Worm (Caenorhabditis elegans): Measurements from ENCODE around the gene F56F10.1.
A peak's percentile ranks its signal among the peaks of the same experiment; 100 is the strongest.

F56F10.1 gene

ce11 chrX:825924-826323, 46.5 kb upstream of the F56F10.1 start (continued):
- TF ChIP-seq pha-4 (GFP tag; IDR thresholded peaks at IDR 0.05) (no peak), pha-4 (tag; optimal IDR thresholded peaks at IDR 0.05) (no peak), mdl-1 (tag; optimal IDR thresholded peaks at IDR 0.05) (peak in 1 of 2 experiments; percentile 31), ztf-7 (tag; optimal IDR thresholded peaks at IDR 0.05) (no peak), nhr-10 (tag; optimal IDR thresholded peaks at IDR 0.05) (no peak), fos-1 (tag; optimal IDR thresholded peaks at IDR 0.05) (no peak), sdz-12 (GFP tag; optimal IDR thresholded peaks at IDR 0.05) (no peak)

DNA sequence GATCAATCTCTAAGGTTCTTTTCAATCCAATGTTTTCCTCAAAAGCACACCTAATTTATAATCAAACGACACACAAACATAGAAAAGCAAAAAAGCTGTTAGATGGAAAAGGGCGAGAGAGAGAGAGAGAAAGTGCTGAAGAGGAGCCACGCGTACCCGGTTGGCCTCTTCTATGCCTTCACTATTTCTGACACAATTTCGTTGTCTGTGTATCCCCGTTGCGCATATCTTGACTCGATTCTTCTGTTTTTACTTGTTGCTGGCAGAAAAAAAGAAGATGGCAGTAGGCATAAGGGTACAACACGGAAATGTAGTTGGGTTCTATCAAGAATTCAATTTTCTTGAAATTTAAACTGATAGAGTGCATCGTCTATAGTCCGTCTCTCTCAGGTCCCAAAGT, 44.9 kb upstream of the F56F10.1 start:
- peak; percentile 69; the same call in 1 of the 2 replicates for TF ChIP-seq hmg-1.1 (GFP tag; IDR thresholded peaks at IDR 0.05)
- TF ChIP-seq nhr-6 (tag; optimal IDR thresholded peaks at IDR 0.05), result peak; percentile 59
- no peak for TF ChIP-seq unc-130 (GFP tag; optimal IDR thresholded peaks at IDR 0.05)
- no peak for TF ChIP-seq zip-11 (GFP tag; IDR thresholded peaks at IDR 0.05)
- TF ChIP-seq egl-43 (GFP tag; IDR thresholded peaks at IDR 0.05), result no peak
- no peak for TF ChIP-seq nhr-111 (GFP tag; optimal IDR thresholded peaks at IDR 0.05)
- peak; percentile 63 for TF ChIP-seq mep-1 (tag; optimal IDR thresholded peaks at IDR 0.05)
- no peak for TF ChIP-seq lin-29 (GFP tag; IDR thresholded peaks at IDR 0.05)
- TF ChIP-seq F26F4.8 (GFP tag; conservative IDR thresholded peaks at IDR 0.05), result no peak
- no peak for TF ChIP-seq fos-1 (tag; optimal IDR thresholded peaks at IDR 0.05)
- TF ChIP-seq dmd-8 (GFP tag; IDR thresholded peaks at IDR 0.05), result no peak
- no peak for TF ChIP-seq madf-5 (GFP tag; IDR thresholded peaks at IDR 0.05)
- TF ChIP-seq tra-1 (GFP tag; IDR thresholded peaks at IDR 0.05), result no peak
- no peak for TF ChIP-seq ceh-28 (tag; optimal IDR thresholded peaks at IDR 0.05)
- no peak for TF ChIP-seq ceh-20 (GFP tag; IDR thresholded peaks at IDR 0.05)
- TF ChIP-seq ZK337.2 (GFP tag; IDR thresholded peaks at IDR 0.05), result no peak
- TF ChIP-seq lsy-2 (tag; optimal IDR thresholded peaks at IDR 0.05), result peak in 1 of 2 experiments; percentile 71
- peak; percentile 82 for TF ChIP-seq hlh-30 (tag; optimal IDR thresholded peaks at IDR 0.05; ENCODE audit: insufficient read depth)
- no peak for TF ChIP-seq pqm-1 (tag; optimal IDR thresholded peaks at IDR 0.05)
- TF ChIP-seq fkh-10 (GFP tag; optimal IDR thresholded peaks at IDR 0.05), result peak; percentile 89
- no peak for TF ChIP-seq Y105C5A.15 (GFP tag; IDR thresholded peaks at IDR 0.05)
- TF ChIP-seq hif-1 (tag; optimal IDR thresholded peaks at IDR 0.05), result peak in 1 of 2 experiments; percentile 45
- no peak for TF ChIP-seq spr-1 (tag; optimal IDR thresholded peaks at IDR 0.05)
- TF ChIP-seq nhr-76 (tag; optimal IDR thresholded peaks at IDR 0.05), result no peak
- no peak for TF ChIP-seq ztf-11 (tag; optimal IDR thresholded peaks at IDR 0.05)
- peak; percentile 33 for TF ChIP-seq nhr-77 (tag; optimal IDR thresholded peaks at IDR 0.05)
- TF ChIP-seq zfp-3 (GFP tag; conservative IDR thresholded peaks at IDR 0.05), result no peak
- TF ChIP-seq dpl-1 (GFP tag; optimal IDR thresholded peaks at IDR 0.05), result no peak
- no peak for TF ChIP-seq set-16 (GFP tag; IDR thresholded peaks at IDR 0.05)
- no peak for TF ChIP-seq cey-2 (tag; optimal IDR thresholded peaks at IDR 0.05; ENCODE audit: borderline replicate concordance, insufficient read depth)
- TF ChIP-seq mxl-2 (GFP tag; conservative IDR thresholded peaks at IDR 0.05), result no peak
- TF ChIP-seq mes-2 (tag; optimal IDR thresholded peaks at IDR 0.05; ENCODE audit: poor library complexity, severe bottlenecking), result peak; percentile 75
- no peak for TF ChIP-seq daf-16 (GFP tag; optimal IDR thresholded peaks at IDR 0.05)
- TF ChIP-seq daf-16 (tag; optimal IDR thresholded peaks at IDR 0.05), result peak; percentile 52
- TF ChIP-seq nhr-11 (tag; optimal IDR thresholded peaks at IDR 0.05), result peak; percentile 82
- no peak for TF ChIP-seq ama-1 (optimal IDR thresholded peaks at IDR 0.05)
- no peak for TF ChIP-seq nhr-41 (GFP tag; IDR thresholded peaks at IDR 0.05)
- TF ChIP-seq nhr-42 (GFP tag; IDR thresholded peaks at IDR 0.05), result no peak
- no peak for TF ChIP-seq F10B5.3 (tag; optimal IDR thresholded peaks at IDR 0.05)
- peak; percentile 38; the same call in 1 of the 2 replicates for TF ChIP-seq dmd-6 (GFP tag; IDR thresholded peaks at IDR 0.05)
- no peak for TF ChIP-seq zag-1 (tag; optimal IDR thresholded peaks at IDR 0.05)
- TF ChIP-seq T26A8.4 (GFP tag; IDR thresholded peaks at IDR 0.05), result no peak
- TF ChIP-seq ceh-82 (tag; optimal IDR thresholded peaks at IDR 0.05), result no peak
- TF ChIP-seq ZK546.5 (tag; optimal IDR thresholded peaks at IDR 0.05), result no peak
- TF ChIP-seq nhr-237 (tag; optimal IDR thresholded peaks at IDR 0.05), result no peak
- no peak for TF ChIP-seq lir-3 (tag; optimal IDR thresholded peaks at IDR 0.05)

Data from whole organism, L4 larva.